Worm (Caenorhabditis elegans) whole organism, L3 larva: ENCODE measurements around the gene pak-1.

Experiments used
- R02D3.7 ChIP-seq: fragments of 150-350 bp; optimal IDR thresholded peaks from 2 replicates; lab custom pipeline; 2014; ENCODE audit warnings: missing biosample characterization, missing genetic modification characterization
- ZK546.5 ChIP-seq: sonication (generic microtip); optimal IDR thresholded peaks from 2 replicates; lab custom pipeline; 2017; ENCODE audit warnings: missing biosample characterization, missing genetic modification characterization
- aly-2 ChIP-seq: fragments of 150-350 bp; optimal IDR thresholded peaks from 2 replicates; lab custom pipeline; 2014; ENCODE audit warnings: missing biosample characterization, missing genetic modification characterization
- ama-1 ChIP-seq: fragments of 150-350 bp; optimal IDR thresholded peaks from 2 replicates; lab custom pipeline; 2018
- ceh-16 ChIP-seq: sonication (generic microtip); optimal IDR thresholded peaks from 2 replicates; lab custom pipeline; 2017; ENCODE audit warnings: missing biosample characterization, missing genetic modification characterization
- ceh-28 ChIP-seq: fragments of 150-350 bp; optimal IDR thresholded peaks from 2 replicates; lab custom pipeline; 2014; ENCODE audit warnings: missing biosample characterization, missing genetic modification reagents, missing genetic modification characterization
- ceh-82 ChIP-seq: fragments of 150-350 bp; optimal IDR thresholded peaks from 2 replicates; lab custom pipeline; 2014; ENCODE audit warnings: missing biosample characterization, missing genetic modification characterization
- ceh-9 ChIP-seq: sonication (generic microtip); optimal IDR thresholded peaks from 2 replicates; lab custom pipeline; 2018; ENCODE audit warnings: missing biosample characterization, missing genetic modification characterization
- daf-12 ChIP-seq: fragments of 150-350 bp; optimal IDR thresholded peaks from 2 replicates; lab custom pipeline; 2014; ENCODE audit warnings: missing biosample characterization, missing genetic modification reagents, missing genetic modification characterization
- egl-27 ChIP-seq: sonication (generic microtip); optimal IDR thresholded peaks from 4 replicates; lab custom pipeline; 2017; ENCODE audit warnings: missing biosample characterization, missing genetic modification reagents, missing genetic modification characterization
- egl-5 ChIP-seq: fragments of 150-350 bp; optimal IDR thresholded peaks from 2 replicates; lab custom pipeline; 2017; ENCODE audit warnings: missing biosample characterization, missing genetic modification reagents, missing genetic modification characterization, inconsistent platforms
- elt-1 ChIP-seq: fragments of 150-350 bp; optimal IDR thresholded peaks from 2 replicates; lab custom pipeline; 2014; ENCODE audit warnings: missing biosample characterization, missing genetic modification characterization
- elt-2 ChIP-seq: sonication (generic microtip); optimal IDR thresholded peaks from 2 replicates; lab custom pipeline; 2016; ENCODE audit warnings: missing genetic modification reagents, mild to moderate bottlenecking, missing genetic modification characterization, missing compliant biosample characterization
- elt-3 ChIP-seq, 3 experiments: fragments of 150-350 bp in 1 of 3; sonication (generic microtip) in 2 of 3; optimal IDR thresholded peaks; 2 replicates in 2 of 3; 4 replicates in 1 of 3; lab custom pipeline; 2014 to 2017; ENCODE audit warnings: missing biosample characterization in 3 of 3, missing genetic modification characterization in 3 of 3
- eor-1 ChIP-seq, 2 experiments: fragments of 150-350 bp; optimal IDR thresholded peaks; 2 replicates each; lab custom pipeline; 2014 to 2018; ENCODE audit warnings: missing biosample characterization in 2 of 2, missing genetic modification characterization in 2 of 2
- fkh-10 ChIP-seq: sonication (generic microtip); optimal IDR thresholded peaks from 2 replicates; lab custom pipeline; 2017; ENCODE audit warnings: missing biosample characterization, missing genetic modification reagents, missing genetic modification characterization
- fkh-2 ChIP-seq: fragments of 150-350 bp; optimal IDR thresholded peaks from 2 replicates; lab custom pipeline; 2014; ENCODE audit warnings: missing biosample characterization, missing genetic modification reagents, missing genetic modification characterization
- fos-1 ChIP-seq: fragments of 150-350 bp; optimal IDR thresholded peaks from 2 replicates; lab custom pipeline; 2014; ENCODE audit warnings: missing biosample characterization, missing genetic modification characterization
- hmg-11 ChIP-seq: sonication (generic microtip); optimal IDR thresholded peaks from 2 replicates; lab custom pipeline; 2016; ENCODE audit warnings: missing genetic modification characterization, missing compliant biosample characterization
- jun-1 ChIP-seq: fragments of 150-350 bp; optimal IDR thresholded peaks from 2 replicates; lab custom pipeline; 2014; ENCODE audit warnings: missing biosample characterization, missing genetic modification reagents, missing genetic modification characterization
- lin-15B ChIP-seq: fragments of 150-350 bp; optimal IDR thresholded peaks from 2 replicates; lab custom pipeline; 2014; ENCODE audit warnings: missing biosample characterization, missing genetic modification characterization
- lin-39 ChIP-seq: fragments of 150-350 bp; optimal IDR thresholded peaks from 2 replicates; lab custom pipeline; 2018; ENCODE audit warnings: missing biosample characterization, missing genetic modification reagents, missing genetic modification characterization
- lsy-12 ChIP-seq: sonication (generic microtip); optimal IDR thresholded peaks from 2 replicates; lab custom pipeline; 2016; ENCODE audit warnings: mild to moderate bottlenecking, missing genetic modification characterization, missing compliant biosample characterization
- mdl-1 ChIP-seq: fragments of 150-350 bp; optimal IDR thresholded peaks from 2 replicates; lab custom pipeline; 2014; ENCODE audit warnings: missing biosample characterization, missing genetic modification characterization
- mml-1 ChIP-seq: fragments of 150-350 bp; sonication (generic microtip); optimal IDR thresholded peaks from 3 replicates; lab custom pipeline; 2014; ENCODE audit warnings: missing biosample characterization, missing genetic modification characterization
- nfya-1 ChIP-seq: sonication (generic microtip); optimal IDR thresholded peaks from 2 replicates; lab custom pipeline; 2017; ENCODE audit warnings: missing genetic modification characterization, mild to moderate bottlenecking, missing compliant biosample characterization, antibody characterized with exemption, moderate library complexity; ENCODE audit not compliant: insufficient read depth
- nhr-11 ChIP-seq: fragments of 150-350 bp; optimal IDR thresholded peaks from 2 replicates; lab custom pipeline; 2014; ENCODE audit warnings: missing biosample characterization, missing genetic modification characterization
- nhr-12 ChIP-seq: fragments of 150-350 bp; optimal IDR thresholded peaks from 2 replicates; lab custom pipeline; 2014; ENCODE audit warnings: missing biosample characterization, missing genetic modification characterization
- nhr-23 ChIP-seq: fragments of 150-350 bp; optimal IDR thresholded peaks from 2 replicates; lab custom pipeline; 2014; ENCODE audit warnings: missing biosample characterization, missing genetic modification reagents, missing genetic modification characterization
- nhr-237 ChIP-seq: fragments of 150-350 bp; optimal IDR thresholded peaks from 2 replicates; lab custom pipeline; 2014; ENCODE audit warnings: missing biosample characterization, missing genetic modification characterization
- nhr-25 ChIP-seq: sonication (generic microtip); optimal IDR thresholded peaks from 2 replicates; lab custom pipeline; 2017; ENCODE audit warnings: missing biosample characterization, missing genetic modification characterization
- nhr-28 ChIP-seq: fragments of 150-350 bp; optimal IDR thresholded peaks from 2 replicates; lab custom pipeline; 2014; ENCODE audit warnings: missing biosample characterization, missing genetic modification characterization
- nhr-43 ChIP-seq: sonication (generic microtip); optimal IDR thresholded peaks from 2 replicates; lab custom pipeline; 2016; ENCODE audit warnings: mild to moderate bottlenecking, missing genetic modification characterization, missing compliant biosample characterization; ENCODE audit not compliant: poor library complexity, severe bottlenecking
- nhr-67 ChIP-seq: fragments of 150-350 bp; optimal IDR thresholded peaks from 2 replicates; lab custom pipeline; 2014; ENCODE audit warnings: missing biosample characterization, missing genetic modification characterization
- nhr-76 ChIP-seq: fragments of 150-350 bp; sonication (generic microtip); optimal IDR thresholded peaks from 5 replicates; lab custom pipeline; 2014; ENCODE audit warnings: missing biosample characterization, missing genetic modification characterization
- nhr-77 ChIP-seq: fragments of 150-350 bp; optimal IDR thresholded peaks from 2 replicates; lab custom pipeline; 2014; ENCODE audit warnings: missing biosample characterization, missing genetic modification characterization
- pha-4 ChIP-seq: fragments of 150-350 bp; optimal IDR thresholded peaks from 2 replicates; lab custom pipeline; 2014; ENCODE audit warnings: missing biosample characterization, missing genetic modification reagents, missing genetic modification characterization
- pqm-1 ChIP-seq: fragments of 150-350 bp; optimal IDR thresholded peaks from 2 replicates; lab custom pipeline; 2017; ENCODE audit warnings: missing biosample characterization, missing genetic modification characterization, inconsistent platforms
- sea-2 ChIP-seq: fragments of 150-350 bp; sonication (generic microtip); optimal IDR thresholded peaks from 4 replicates; lab custom pipeline; 2014; ENCODE audit warnings: missing biosample characterization, missing genetic modification reagents, missing genetic modification characterization
- skn-1 ChIP-seq: fragments of 150-350 bp; optimal IDR thresholded peaks from 2 replicates; lab custom pipeline; 2014; ENCODE audit warnings: missing biosample characterization, missing genetic modification characterization
- snpc-4 ChIP-seq: fragments of 150-350 bp; optimal IDR thresholded peaks from 2 replicates; lab custom pipeline; 2014; ENCODE audit warnings: missing biosample characterization, missing genetic modification characterization
- tbx-2 ChIP-seq: sonication (generic microtip); optimal IDR thresholded peaks from 2 replicates; lab custom pipeline; 2016; ENCODE audit warnings: mild to moderate bottlenecking, missing genetic modification characterization, missing compliant biosample characterization
- unc-39 ChIP-seq: sonication (generic microtip); optimal IDR thresholded peaks from 4 replicates; lab custom pipeline; 2017; ENCODE audit warnings: missing biosample characterization, missing genetic modification characterization
- unc-62 ChIP-seq: fragments of 150-350 bp; sonication (generic microtip); optimal IDR thresholded peaks from 4 replicates; lab custom pipeline; 2014; ENCODE audit warnings: missing biosample characterization, missing genetic modification reagents, missing genetic modification characterization
- zag-1 ChIP-seq: fragments of 150-350 bp; optimal IDR thresholded peaks from 2 replicates; lab custom pipeline; 2014; ENCODE audit warnings: missing biosample characterization, missing genetic modification characterization
- ztf-11 ChIP-seq: fragments of 150-350 bp; optimal IDR thresholded peaks from 2 replicates; lab custom pipeline; 2014; ENCODE audit warnings: missing biosample characterization, missing genetic modification characterization
- ztf-4 ChIP-seq: fragments of 150-350 bp; optimal IDR thresholded peaks from 2 replicates; lab custom pipeline; 2014; ENCODE audit warnings: missing biosample characterization, missing genetic modification characterization

The pak-1 gene

ce11 chrX:6093046-6093445 is 44.6 kb upstream of the pak-1 start, which contains the start of gene C15H9.5 (continued):
- peak; percentile 14 for TF ChIP-seq lin-15B (tag; lab: Kevin White, UChicago)
- no peak for TF ChIP-seq tbx-2 (tag; lab: Kevin White, UChicago)
- TF ChIP-seq mdl-1, result no peak
- no peak for TF ChIP-seq nhr-67 (tag; lab: Kevin White, UChicago)
- TF ChIP-seq skn-1 (tag; lab: Kevin White, UChicago), result peak; percentile 29
- no peak for TF ChIP-seq ZK546.5 (tag; lab: Kevin White, UChicago)
- no peak for TF ChIP-seq ama-1

- TF ChIP-seq nhr-11 (tag; lab: Kevin White, UChicago) (no peak), R02D3.7 (tag; lab: Kevin White, UChicago) (no peak), nhr-25 (tag; lab: Kevin White, UChicago) (peak; percentile 51), nhr-43 (tag; lab: Kevin White, UChicago) (peak; percentile 27), skn-1 (tag; lab: Kevin White, UChicago) (no peak), fos-1 (tag; lab: Kevin White, UChicago) (no peak), nhr-23 (tag; lab: Kevin White, UChicago) (peak; percentile 88), elt-1 (peak; percentile 95), lin-39 (tag; lab: Kevin White, UChicago) (no peak)
- TF ChIP-seq, all 47 proteins: peak for 4
These were observed 44.1 kb upstream of the pak-1 start for ce11 chrX:6092533-6092932.

DNA sequence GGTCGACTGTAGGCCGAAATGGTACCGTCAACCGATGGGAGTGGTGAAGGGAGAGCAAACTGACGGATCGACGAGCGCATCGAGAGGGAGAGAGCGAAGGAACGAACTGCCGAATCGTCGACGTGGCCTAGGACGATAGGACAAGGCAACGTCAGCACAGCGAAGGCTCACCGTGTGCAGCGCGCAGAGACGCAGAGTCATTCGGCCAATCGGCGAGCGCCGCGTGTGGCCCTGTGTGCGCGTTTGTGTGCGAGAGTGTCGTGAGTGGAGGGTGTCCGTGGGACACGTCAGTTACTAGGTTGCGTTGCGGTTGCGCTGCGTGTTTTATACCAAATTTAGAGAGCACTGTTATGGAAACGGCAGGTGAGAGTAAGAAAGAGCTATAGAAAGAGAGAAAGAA is 43.6 kb upstream of the pak-1 start, which contains the start of gene hsp-3:
hsp-3 (minus strand) TSS at position 158 of the 400 bp plus-strand sequence.
- peak; percentile 18 for TF ChIP-seq mml-1 (tag; lab: Kevin White, UChicago)
- TF ChIP-seq pqm-1, result peak; percentile 89
- TF ChIP-seq ztf-4 (tag; lab: Kevin White, UChicago), result peak; percentile 75
- no peak for TF ChIP-seq nhr-28 (tag; lab: Kevin White, UChicago)
- peak; percentile 80 for TF ChIP-seq R02D3.7 (tag; lab: Kevin White, UChicago)
- TF ChIP-seq nhr-237, result no peak
- peak; percentile 47 for TF ChIP-seq ztf-11 (tag; lab: Kevin White, UChicago)
- peak; percentile 52 for TF ChIP-seq egl-27 (tag; lab: Kevin White, UChicago)
- TF ChIP-seq eor-1 (tag; optimal IDR thresholded peaks at IDR 0.05; lab: Kevin White, UChicago), result no peak
- peak; percentile 88 for TF ChIP-seq nhr-11 (tag; lab: Kevin White, UChicago)
- TF ChIP-seq fkh-10 (GFP tag; lab: Kevin White, UChicago), result peak; percentile 28
- peak; percentile 40 for TF ChIP-seq fos-1 (tag; lab: Kevin White, UChicago)
- TF ChIP-seq hmg-11 (tag; lab: Kevin White, UChicago), result peak; percentile 94
- peak; percentile 97 for TF ChIP-seq jun-1 (tag; lab: Kevin White, UChicago)
- TF ChIP-seq egl-5 (tag; lab: Kevin White, UChicago), result peak; percentile 77
- peak; percentile 37 for TF ChIP-seq sea-2 (GFP tag; lab: Kevin White, UChicago)
- no peak for TF ChIP-seq ceh-16
- TF ChIP-seq nhr-76 (tag; lab: Kevin White, UChicago), result peak; percentile 34
- TF ChIP-seq ceh-28 (tag; lab: Kevin White, UChicago), result peak; percentile 89
- TF ChIP-seq nhr-77 (tag; lab: Kevin White, UChicago), result peak; percentile 59
- TF ChIP-seq lsy-12 (tag; lab: Kevin White, UChicago), result peak; percentile 99
- peak; percentile 97 for TF ChIP-seq elt-2 (tag; lab: Kevin White, UChicago)
- TF ChIP-seq snpc-4 (tag; lab: Kevin White, UChicago), result peak; percentile 59
- TF ChIP-seq fkh-2 (tag; lab: Kevin White, UChicago), result no peak
- TF ChIP-seq lin-15B (tag; lab: Kevin White, UChicago), result peak; percentile 95
- TF ChIP-seq unc-39 (tag; lab: Kevin White, UChicago), result no peak
- TF ChIP-seq ZK546.5 (tag; lab: Kevin White, UChicago), result no peak
- peak; percentile 78 for TF ChIP-seq ama-1
- no peak for TF ChIP-seq aly-2 (tag; lab: Kevin White, UChicago)
- no peak for TF ChIP-seq nhr-67 (tag; lab: Kevin White, UChicago)
- no peak for TF ChIP-seq daf-12
- peak; percentile 86 for TF ChIP-seq tbx-2 (tag; lab: Kevin White, UChicago)
- no peak for TF ChIP-seq ceh-9 (tag; lab: Kevin White, UChicago)
- TF ChIP-seq elt-1, result peak; percentile 57
- peak; percentile 66 for TF ChIP-seq mdl-1
- TF ChIP-seq nhr-23 (tag; lab: Kevin White, UChicago), result peak; percentile 96
- peak; percentile 95 for TF ChIP-seq pha-4 (tag; lab: Kevin White, UChicago)
- TF ChIP-seq ceh-82 (tag; lab: Kevin White, UChicago), result peak; percentile 81
- TF ChIP-seq lin-39 (tag; lab: Kevin White, UChicago), result peak; percentile 98
- TF ChIP-seq skn-1 (tag; lab: Kevin White, UChicago), result peak; percentile 95
- TF ChIP-seq elt-3 (tag; optimal IDR thresholded peaks at IDR 0.05; lab: Kevin White, UChicago), result peak in 2 of 3 experiments; percentile 30 to 87
- no peak for TF ChIP-seq zag-1 (tag; lab: Kevin White, UChicago)
- no peak for TF ChIP-seq nhr-12 (tag; lab: Kevin White, UChicago)
- peak; percentile 84 for TF ChIP-seq unc-62 (GFP tag; lab: Kevin White, UChicago)
- TF ChIP-seq nfya-1 (tag; lab: Kevin White, UChicago), result peak; percentile 100
- peak; percentile 99 for TF ChIP-seq nhr-25 (tag; lab: Kevin White, UChicago)
- TF ChIP-seq nhr-43 (tag; lab: Kevin White, UChicago), result peak; percentile 88
